Worm (Caenorhabditis elegans) whole organism, L4/young adult: ENCODE results near the gene T25B9.5.
A peak's percentile ranks its signal among the peaks of the same experiment; 100 is the strongest.
"Not testable (repeated sequence)": the region's sequence is repeated elsewhere in the genome, so short reads cannot be mapped to it uniquely, and the experiment has no call there.

ENCODE experiments used
- W03F9.2 ChIP-seq: fragments of 150-350 bp; optimal IDR thresholded peaks from 2 replicates; lab custom pipeline; 2014; ENCODE audit warnings: missing biosample characterization, missing genetic modification characterization
- dao-5 ChIP-seq: sonication (generic microtip); optimal IDR thresholded peaks from 2 replicates; lab custom pipeline; 2016; ENCODE audit warnings: missing genotype, missing genetic modification characterization, moderate library complexity, missing compliant biosample characterization
- him-1 ChIP-seq: sonication (generic microtip); optimal IDR thresholded peaks from 2 replicates; lab custom pipeline; 2016; ENCODE audit warnings: missing genotype, missing genetic modification reagents, missing genetic modification characterization, missing compliant biosample characterization

The T25B9.5 gene

DNA sequence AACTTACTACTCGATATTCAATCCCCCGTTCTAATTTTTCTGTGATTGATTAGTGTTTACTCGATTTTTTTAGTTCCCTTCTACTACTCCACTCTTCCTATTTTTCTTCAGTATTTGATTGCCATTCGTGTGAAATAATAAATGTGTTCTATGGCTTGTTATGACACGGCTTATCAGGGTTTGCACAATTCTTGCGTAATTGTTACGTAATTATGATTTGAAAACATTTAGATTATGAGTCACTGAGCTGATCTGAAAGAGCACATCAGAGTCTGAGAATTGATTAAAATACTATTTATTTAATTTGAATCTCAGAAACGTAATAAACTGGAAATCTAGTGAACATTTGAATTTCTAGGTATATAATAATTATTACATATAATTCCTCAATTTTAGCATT, 23.0 kb upstream of the T25B9.5 start:
- TF ChIP-seq W03F9.2 (tag; lab: Kevin White, UChicago) (no peak), him-1 (tag; lab: Kevin White, UChicago) (no peak), dao-5 (tag; lab: Kevin White, UChicago) (no peak)

DNA sequence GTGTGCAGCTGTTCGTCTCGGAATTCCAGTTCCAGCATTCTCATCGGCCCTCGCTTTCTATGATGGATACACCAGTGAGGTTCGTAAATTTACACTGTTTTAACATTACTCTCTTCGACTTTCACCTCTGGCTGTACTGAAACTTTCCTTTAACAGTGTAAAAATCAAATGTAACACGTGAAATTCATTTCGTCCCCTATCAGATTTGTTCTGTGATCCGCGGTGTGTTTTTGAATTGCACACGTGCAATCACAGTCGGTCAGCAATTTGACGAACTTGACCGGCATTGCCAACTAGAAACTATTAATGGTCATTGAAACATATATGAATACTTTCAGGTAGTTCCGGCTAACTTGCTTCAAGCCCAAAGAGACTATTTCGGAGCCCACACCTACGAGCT, 22.5 kb upstream of the T25B9.5 start:
- no peak for TF ChIP-seq W03F9.2 (tag; lab: Kevin White, UChicago)
- no peak for TF ChIP-seq him-1 (tag; lab: Kevin White, UChicago)
- TF ChIP-seq dao-5 (tag; lab: Kevin White, UChicago) = no peak

- TF ChIP-seq him-1 (tag; lab: Kevin White, UChicago) (no peak), W03F9.2 (tag; lab: Kevin White, UChicago) (no peak), dao-5 (tag; lab: Kevin White, UChicago) (no peak)
These were observed 19.2 kb upstream of the T25B9.5 start, which contains the start of gene inpp-1 for ce11 chrIV:10773811-10774210. TSS of gene inpp-1 (minus strand) at chrIV:10773911.

- TF ChIP-seq W03F9.2 (tag; lab: Kevin White, UChicago) (no peak), him-1 (tag; lab: Kevin White, UChicago) (no peak), dao-5 (tag; lab: Kevin White, UChicago) (no peak)
These were observed 16.7 kb upstream of the T25B9.5 start for ce11 chrIV:10771296-10771695.

DNA sequence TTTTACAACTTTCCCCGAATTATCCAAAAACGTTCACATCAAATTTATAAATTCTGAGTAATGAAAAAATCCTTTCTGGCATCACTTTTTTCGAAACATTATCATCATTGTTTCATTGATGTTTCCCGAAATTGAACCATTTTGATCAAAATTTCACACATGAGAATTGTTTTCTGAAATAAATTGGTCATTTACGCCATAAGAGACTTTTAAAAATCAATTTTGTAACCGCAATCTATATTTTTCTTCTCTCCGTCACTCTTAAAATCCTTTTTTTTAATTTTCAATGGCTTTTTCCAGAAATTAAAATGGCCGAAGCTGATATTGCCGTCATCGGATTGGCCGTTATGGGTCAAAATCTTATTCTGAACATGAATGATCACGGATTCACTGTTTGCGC, 14.8 kb upstream of the T25B9.5 start, which contains the start of gene T25B9.9:
Gene T25B9.9, plus strand, starts transcription at position 301 of the 400 bp plus-strand sequence.
- no peak for TF ChIP-seq him-1 (tag; lab: Kevin White, UChicago)
- TF ChIP-seq W03F9.2 (tag; lab: Kevin White, UChicago) = no peak
- TF ChIP-seq dao-5 (tag; lab: Kevin White, UChicago) = no peak

ce11 chrIV:10768146-10768636, 13.6 kb upstream of the T25B9.5 start, which contains the start of gene T25B9.8:
TSS of gene T25B9.8 (minus strand) at chrIV:10768196.
- TF ChIP-seq W03F9.2 (tag; lab: Kevin White, UChicago) (no peak), him-1 (tag; lab: Kevin White, UChicago) (no peak), dao-5 (tag; lab: Kevin White, UChicago) (no peak)

ce11 chrIV:10766071-10766470, 11.5 kb upstream of the T25B9.5 start:
- TF ChIP-seq W03F9.2 (tag; lab: Kevin White, UChicago) (peak; percentile 71), dao-5 (tag; lab: Kevin White, UChicago) (no peak), him-1 (tag; lab: Kevin White, UChicago) (no peak)

- TF ChIP-seq W03F9.2 (tag; lab: Kevin White, UChicago) (no peak), dao-5 (tag; lab: Kevin White, UChicago) (no peak), him-1 (tag; lab: Kevin White, UChicago) (no peak)
These were observed 10.5 kb upstream of the T25B9.5 start, which contains the start of gene T25B9.12 for ce11 chrIV:10765053-10765452. TSS of gene T25B9.12 (plus strand) at chrIV:10765353.

ce11 chrIV:10764206-10764605, 9.6 kb upstream of the T25B9.5 start, which contains the start of gene T25B9.11:
TSS of gene T25B9.11 (plus strand) at chrIV:10764506.
- no peak for TF ChIP-seq him-1 (tag; lab: Kevin White, UChicago)
- TF ChIP-seq dao-5 (tag; lab: Kevin White, UChicago) = no peak
- no peak for TF ChIP-seq W03F9.2 (tag; lab: Kevin White, UChicago)

- TF ChIP-seq him-1 (tag; lab: Kevin White, UChicago) (no peak), dao-5 (tag; lab: Kevin White, UChicago) (no peak), W03F9.2 (tag; lab: Kevin White, UChicago) (no peak)
These were observed 6.8 kb upstream of the T25B9.5 start, which contains the start of gene ugt-54 for ce11 chrIV:10761344-10761743. TSS of gene ugt-54 (plus strand) at chrIV:10761698.

DNA sequence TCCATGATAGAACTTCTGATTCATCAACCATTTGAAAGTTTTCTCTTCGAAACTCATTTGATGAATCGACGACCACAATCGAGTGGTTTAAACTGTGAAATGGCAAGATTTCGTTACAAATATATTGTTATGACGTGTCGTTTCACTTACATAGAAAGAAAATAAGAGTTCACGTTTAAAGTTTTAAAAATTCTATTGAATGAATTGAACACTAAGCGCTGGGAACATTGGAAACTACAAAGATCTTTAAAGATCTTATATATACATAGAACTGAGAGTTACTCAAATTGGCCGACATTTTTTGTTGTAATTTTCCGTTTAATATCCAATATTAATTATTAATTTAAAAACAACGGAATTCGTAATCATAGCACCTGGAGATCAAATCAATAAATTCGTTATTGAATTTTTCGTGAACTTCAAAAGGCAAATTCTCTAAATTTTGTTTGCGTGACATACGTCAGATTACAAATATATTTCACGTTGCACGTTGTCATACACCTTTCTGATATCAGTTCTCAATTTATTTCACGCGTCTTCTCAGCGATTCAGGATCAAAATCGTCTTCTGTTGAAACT, 3.1 kb upstream of the T25B9.5 start, which contains the start of the genes T25B9.4 and T25B9.6:
Gene T25B9.4, minus strand, starts transcription at position 101 of the 578 bp plus-strand sequence.
Gene T25B9.6, plus strand, starts transcription at position 528 of the 578 bp plus-strand sequence.
- TF ChIP-seq W03F9.2 (tag; lab: Kevin White, UChicago) (no peak), dao-5 (tag; lab: Kevin White, UChicago) (no peak), him-1 (tag; lab: Kevin White, UChicago) (no peak)

DNA sequence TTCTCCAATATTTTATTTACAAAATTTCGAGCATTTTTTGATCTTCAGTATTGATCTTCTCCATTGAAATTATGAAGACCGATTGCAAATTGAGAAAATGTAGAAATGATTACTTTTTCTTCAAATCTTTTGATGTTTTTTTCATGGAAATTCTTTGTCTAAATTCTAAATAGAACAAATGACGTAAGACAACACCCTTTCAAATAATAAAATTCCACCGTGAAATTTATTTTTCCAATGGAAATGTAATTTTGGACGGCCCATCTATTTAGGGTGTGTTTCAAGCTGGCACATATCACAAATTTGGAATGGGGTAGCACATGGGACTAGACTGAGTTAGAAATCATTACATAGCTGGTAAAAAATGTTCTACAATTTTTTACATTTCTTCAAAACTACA, 2.8 kb downstream of the T25B9.5 start, which contains the start of gene T25B9.2:
Gene T25B9.2, minus strand, starts transcription at position 101 of the 400 bp plus-strand sequence.
- not testable (repeated sequence) for TF ChIP-seq W03F9.2, him-1, dao-5 (tag; lab: Kevin White, UChicago)

- TF ChIP-seq W03F9.2 (tag; lab: Kevin White, UChicago) = no peak
- TF ChIP-seq dao-5 (tag; lab: Kevin White, UChicago) = no peak
- TF ChIP-seq him-1 (tag; lab: Kevin White, UChicago) = no peak
These were observed 4.5 kb downstream of the T25B9.5 start, which contains the start of gene T25B9.1 for ce11 chrIV:10750041-10750440. TSS of gene T25B9.1 (minus strand) at chrIV:10750141.
